Fruit fly (Drosophila melanogaster): ENCODE measurements around the gene CG14313.
A peak's percentile ranks its signal among the peaks of the same experiment; 100 is the strongest.

CG14313 gene

DNA sequence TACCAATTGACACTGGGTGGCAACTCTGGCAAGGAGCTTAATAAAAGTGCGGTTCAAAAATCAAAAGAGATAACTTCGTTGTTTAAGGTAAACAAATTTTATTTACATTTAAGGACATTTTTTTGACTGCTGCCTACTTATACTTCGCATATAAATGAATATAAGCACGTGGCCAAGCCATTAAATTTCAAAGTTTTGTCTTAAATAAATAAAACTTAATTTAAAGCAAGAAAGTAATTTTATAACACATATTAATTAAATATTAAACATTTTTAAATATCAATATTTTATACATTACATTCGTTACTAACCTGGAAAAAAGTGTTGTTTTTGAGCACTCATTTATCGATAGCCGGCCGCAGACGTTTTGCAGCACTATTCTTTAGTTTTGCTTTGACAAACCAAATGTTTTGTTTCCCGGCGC is 3.1 kb downstream of the CG14313 start, which contains the start of the genes CG12321 and MED17 (continued):
- TF ChIP-seq CG18619 (GFP tag; optimal IDR thresholded peaks at IDR 0.05) (peak; percentile 89), crc (GFP tag; optimal IDR thresholded peaks at IDR 0.05) (peak; percentile 25), CG12155 (GFP tag; optimal IDR thresholded peaks at IDR 0.05) (peak; percentile 90), vfl (GFP tag; optimal IDR thresholded peaks at IDR 0.05) (peak; percentile 58), Opbp (GFP tag; IDR thresholded peaks at IDR 0.05; ENCODE audit: partially characterized antibody) (no peak), dati (GFP tag; IDR thresholded peaks at IDR 0.05) (no peak), CG4617 (GFP tag; optimal IDR thresholded peaks at IDR 0.05; ENCODE audit: borderline replicate concordance) (peak; percentile 83), ems (GFP tag; optimal IDR thresholded peaks at IDR 0.05) (no peak), Gsc (GFP tag; IDR thresholded peaks at IDR 0.05) (peak; percentile 52), CG34224 (GFP tag; IDR thresholded peaks at IDR 0.05; ENCODE audit: partially characterized antibody) (no peak), CG7357 (GFP tag; IDR thresholded peaks at IDR 0.05) (peak; percentile 68; the same call in 2 of the 3 replicates), az2 (GFP tag; optimal IDR thresholded peaks at IDR 0.05) (peak; percentile 91), Poxn (GFP tag; IDR thresholded peaks at IDR 0.05) (peak; percentile 61), NC2α (GFP tag; optimal IDR thresholded peaks at IDR 0.05) (no peak), gsb (GFP tag; IDR thresholded peaks at IDR 0.05) (peak; percentile 46), CG17568 (GFP tag; optimal IDR thresholded peaks at IDR 0.05) (no peak), CkIIα-i1 (GFP tag; IDR thresholded peaks at IDR 0.05) (peak; percentile 16; the same call in 1 of the 2 replicates), Taf1 (GFP tag; IDR thresholded peaks at IDR 0.05) (peak; percentile 59), en (GFP tag; optimal IDR thresholded peaks at IDR 0.05) (no peak), Nf-YB (GFP tag; optimal IDR thresholded peaks at IDR 0.05) (peak; percentile 54), run (tag; optimal IDR thresholded peaks at IDR 0.05) (no peak), Six4 (GFP tag; optimal IDR thresholded peaks at IDR 0.05) (peak; percentile 84), CG8944 (GFP tag; optimal IDR thresholded peaks at IDR 0.05) (peak; percentile 67), Asciz (GFP tag; optimal IDR thresholded peaks at IDR 0.05) (peak; percentile 78), grn (GFP tag; optimal IDR thresholded peaks at IDR 0.05) (no peak), Dip2 (GFP tag; IDR thresholded peaks at IDR 0.05) (no peak), Atf-2 (GFP tag; optimal IDR thresholded peaks at IDR 0.05) (peak; percentile 29), schlank (tag; optimal IDR thresholded peaks at IDR 0.05) (peak; percentile 26), sens (GFP tag) (peak; percentile 93), chif (GFP tag; optimal IDR thresholded peaks at IDR 0.05) (peak in 1 of 2 experiments; percentile 49), CG10462 (GFP tag; optimal IDR thresholded peaks at IDR 0.05) (peak; percentile 76), CG4854 (GFP tag; optimal IDR thresholded peaks at IDR 0.05) (peak; percentile 62), CG18011 (GFP tag; optimal IDR thresholded peaks at IDR 0.05) (peak; percentile 81), CG11560 (tag; IDR thresholded peaks at IDR 0.05) (peak; percentile 81), HLH3B (GFP tag; IDR thresholded peaks at IDR 0.05) (peak; percentile 85), insv (GFP tag; optimal IDR thresholded peaks at IDR 0.05) (peak in 1 of 2 experiments; percentile 57), zen (tag; optimal IDR thresholded peaks at IDR 0.05) (peak; percentile 87), CG9609 (GFP tag; optimal IDR thresholded peaks at IDR 0.05) (peak; percentile 56), ro (GFP tag; IDR thresholded peaks at IDR 0.05) (peak; percentile 67), Ets97D (GFP tag; optimal IDR thresholded peaks at IDR 0.05) (peak; percentile 55), gsb-n (tag; optimal IDR thresholded peaks at IDR 0.05) (peak; percentile 70), cad (GFP tag; optimal IDR thresholded peaks at IDR 0.05) (no peak), ase (GFP tag; IDR thresholded peaks at IDR 0.05) (peak; percentile 85), NfI (GFP tag; optimal IDR thresholded peaks at IDR 0.05) (peak; percentile 89), CG18599 (GFP tag; optimal IDR thresholded peaks at IDR 0.05) (peak; percentile 88), lilli (GFP tag; optimal IDR thresholded peaks at IDR 0.05) (peak; percentile 84), gem (tag; optimal IDR thresholded peaks at IDR 0.05) (peak; percentile 92), Hand (GFP tag; optimal IDR thresholded peaks at IDR 0.05) (peak; percentile 67), Dip3 (GFP tag; optimal IDR thresholded peaks at IDR 0.05) (peak; percentile 77), tx (GFP tag; optimal IDR thresholded peaks at IDR 0.05) (peak; percentile 61), Trl (optimal IDR thresholded peaks at IDR 0.05) (no peak), Trl (GFP tag; optimal IDR thresholded peaks at IDR 0.05) (peak; percentile 19)
